Worm (Caenorhabditis elegans) whole organism, L1 larva: ENCODE results near the gene clc-28.

Experiments used
- F16B12.6 ChIP-seq: fragments of 150-350 bp; optimal IDR thresholded peaks from 2 replicates; lab custom pipeline; 2014; ENCODE audit warnings: missing biosample characterization, missing genetic modification characterization
- aha-1 ChIP-seq: fragments of 150-350 bp; optimal IDR thresholded peaks from 2 replicates; lab custom pipeline; 2014; ENCODE audit warnings: missing biosample characterization, missing genetic modification characterization
- alr-1 ChIP-seq: fragments of 200-800 bp; sonication (Bioruptor generic); optimal IDR thresholded peaks from 2 replicates; lab custom pipeline; 2018; ENCODE audit warnings: borderline replicate concordance, mild to moderate bottlenecking, missing genetic modification characterization, missing compliant biosample characterization
- aly-2 ChIP-seq: fragments of 150-350 bp; optimal IDR thresholded peaks from 2 replicates; lab custom pipeline; 2014; ENCODE audit warnings: missing biosample characterization, missing genetic modification characterization
- ama-1 ChIP-seq: fragments of 150-350 bp; optimal IDR thresholded peaks from 2 replicates; lab custom pipeline; 2014
- blmp-1 ChIP-seq: fragments of 150-350 bp; optimal IDR thresholded peaks from 2 replicates; lab custom pipeline; 2014; ENCODE audit warnings: missing biosample characterization, missing genetic modification characterization
- ceh-63 ChIP-seq: fragments of 200-800 bp; sonication (Bioruptor generic); optimal IDR thresholded peaks from 2 replicates; lab custom pipeline; 2018; ENCODE audit warnings: mild to moderate bottlenecking, missing genetic modification characterization, missing compliant biosample characterization
- ceh-8 ChIP-seq: fragments of 200-800 bp; sonication (Bioruptor generic); optimal IDR thresholded peaks from 2 replicates; lab custom pipeline; 2018; ENCODE audit warnings: mild to moderate bottlenecking, missing genetic modification characterization, moderate library complexity, missing compliant biosample characterization
- ceh-88 ChIP-seq: fragments of 200-800 bp; sonication (Bioruptor generic); IDR thresholded peaks from 2 replicates; pipeline ENCODE4 v1.3.6; 2022; ENCODE audit warnings: missing genetic modification characterization, missing compliant biosample characterization
- ceh-90 ChIP-seq: sonication (generic microtip); optimal IDR thresholded peaks from 2 replicates; lab custom pipeline; 2016; ENCODE audit warnings: missing genetic modification characterization, missing compliant biosample characterization
- dpl-1 ChIP-seq, 3 experiments: fragments of 150-350 bp in 2 of 3; sonication (generic microtip) in 1 of 3; optimal IDR thresholded peaks; 2 replicates each; lab custom pipeline; 2014 to 2017; ENCODE audit warnings: missing biosample characterization in 3 of 3, missing genetic modification characterization in 3 of 3, missing genetic modification reagents in 3 of 3
- dsc-1 ChIP-seq: sonication (generic microtip); optimal IDR thresholded peaks from 2 replicates; lab custom pipeline; 2016; ENCODE audit warnings: mild to moderate bottlenecking, missing genetic modification characterization, missing compliant biosample characterization
- efl-3 ChIP-seq: fragments of 200-800 bp; sonication (Bioruptor generic); optimal IDR thresholded peaks from 2 replicates; lab custom pipeline; 2018; ENCODE audit warnings: mild to moderate bottlenecking, missing genetic modification characterization, missing compliant biosample characterization
- egl-13 ChIP-seq: sonication (generic microtip); optimal IDR thresholded peaks from 2 replicates; lab custom pipeline; 2016; ENCODE audit warnings: missing genotype, missing genetic modification reagents, missing genetic modification characterization, missing compliant biosample characterization
- elt-2 ChIP-seq: sonication (generic microtip); optimal IDR thresholded peaks from 2 replicates; lab custom pipeline; 2016; ENCODE audit warnings: missing genetic modification characterization, mild to moderate bottlenecking, inconsistent platforms, missing compliant biosample characterization, missing genetic modification reagents
- fkh-4 ChIP-seq: sonication (generic microtip); optimal IDR thresholded peaks from 2 replicates; lab custom pipeline; 2016; ENCODE audit warnings: missing compliant biosample characterization, missing genetic modification characterization, borderline replicate concordance
- grh-1 ChIP-seq: fragments of 200-800 bp; sonication (Bioruptor generic); IDR thresholded peaks from 2 replicates; pipeline ENCODE4 v1.3.6; 2022; ENCODE audit warnings: missing genetic modification reagents, missing genetic modification characterization, missing compliant biosample characterization
- hpl-2 ChIP-seq: fragments of 150-350 bp; optimal IDR thresholded peaks from 2 replicates; lab custom pipeline; 2014; ENCODE audit warnings: missing biosample characterization, missing genetic modification reagents, missing genetic modification characterization
- irx-1 ChIP-seq: sonication (generic microtip); optimal IDR thresholded peaks from 2 replicates; lab custom pipeline; 2016; ENCODE audit warnings: missing genetic modification characterization, missing compliant biosample characterization
- lin-13 ChIP-seq: fragments of 150-350 bp; optimal IDR thresholded peaks from 2 replicates; lab custom pipeline; 2014; ENCODE audit warnings: missing biosample characterization, missing genetic modification reagents, missing genetic modification characterization
- lir-3 ChIP-seq: sonication (generic microtip); optimal IDR thresholded peaks from 2 replicates; lab custom pipeline; 2016; ENCODE audit warnings: mild to moderate bottlenecking, missing genetic modification characterization, moderate library complexity, missing compliant biosample characterization; ENCODE audit not compliant: poor library complexity
- mab-9 ChIP-seq: fragments of 200-800 bp; sonication (Bioruptor generic); IDR thresholded peaks from 2 replicates; pipeline ENCODE4 v1.3.6; 2022; ENCODE audit warnings: missing genetic modification reagents, missing genetic modification characterization, missing compliant biosample characterization
- mdl-1 ChIP-seq, 2 experiments: fragments of 150-350 bp; optimal IDR thresholded peaks; 2 replicates each; lab custom pipeline; 2014 to 2017; ENCODE audit warnings: missing biosample characterization in 2 of 2, missing genetic modification characterization in 2 of 2, inconsistent platforms in 1 of 2
- mef-2 ChIP-seq: fragments of 150-350 bp; optimal IDR thresholded peaks from 2 replicates; lab custom pipeline; 2014; ENCODE audit warnings: missing biosample characterization, missing genetic modification characterization
- mep-1 ChIP-seq: fragments of 150-350 bp; optimal IDR thresholded peaks from 2 replicates; lab custom pipeline; 2014; ENCODE audit warnings: missing biosample characterization, missing genetic modification characterization
- nhr-11 ChIP-seq: fragments of 150-350 bp; optimal IDR thresholded peaks from 2 replicates; lab custom pipeline; 2014; ENCODE audit warnings: missing biosample characterization, missing genetic modification characterization
- nhr-12 ChIP-seq: sonication (generic microtip); optimal IDR thresholded peaks from 2 replicates; lab custom pipeline; 2017; ENCODE audit warnings: missing biosample characterization, missing genetic modification characterization
- nhr-19 ChIP-seq: fragments of 200-800 bp; sonication (Bioruptor generic); conservative IDR thresholded peaks from 2 replicates; pipeline ENCODE4 v1.3.6; 2022; ENCODE audit warnings: missing genetic modification characterization, missing compliant biosample characterization
- nhr-237 ChIP-seq: fragments of 150-350 bp; optimal IDR thresholded peaks from 2 replicates; lab custom pipeline; 2014; ENCODE audit warnings: missing biosample characterization, missing genetic modification characterization
- nhr-28 ChIP-seq: fragments of 150-350 bp; optimal IDR thresholded peaks from 2 replicates; lab custom pipeline; 2014; ENCODE audit warnings: missing biosample characterization, missing genetic modification characterization
- nhr-71 ChIP-seq: sonication (generic microtip); optimal IDR thresholded peaks from 2 replicates; lab custom pipeline; 2016; ENCODE audit warnings: mild to moderate bottlenecking, missing genetic modification characterization, moderate library complexity, missing compliant biosample characterization
- nhr-85 ChIP-seq: sonication (generic microtip); peaks from one replicate; lab custom pipeline; 2016; ENCODE audit warnings: missing genetic modification characterization, inconsistent platforms, missing compliant biosample characterization
- pag-3 ChIP-seq: sonication (generic microtip); optimal IDR thresholded peaks from 2 replicates; lab custom pipeline; 2017; ENCODE audit warnings: missing genetic modification characterization, mild to moderate bottlenecking, missing compliant biosample characterization, antibody characterized with exemption, borderline replicate concordance; ENCODE audit not compliant: insufficient read depth
- pax-3 ChIP-seq: fragments of 200-800 bp; sonication (Bioruptor generic); optimal IDR thresholded peaks from 2 replicates; lab custom pipeline; 2018; ENCODE audit warnings: mild to moderate bottlenecking, missing genetic modification characterization, moderate library complexity, missing compliant biosample characterization
- pqm-1 ChIP-seq: sonication (generic microtip); optimal IDR thresholded peaks from 3 replicates; lab custom pipeline; 2017; ENCODE audit warnings: missing biosample characterization, missing genetic modification characterization
- rnt-1 ChIP-seq: sonication (generic microtip); optimal IDR thresholded peaks from 2 replicates; lab custom pipeline; 2016; ENCODE audit warnings: mild to moderate bottlenecking, missing genetic modification characterization, moderate library complexity, missing compliant biosample characterization
- skn-1 ChIP-seq: fragments of 150-350 bp; optimal IDR thresholded peaks from 2 replicates; lab custom pipeline; 2014; ENCODE audit warnings: missing biosample characterization, missing genetic modification characterization
- sox-4 ChIP-seq: sonication (generic microtip); optimal IDR thresholded peaks from 2 replicates; lab custom pipeline; 2016; ENCODE audit warnings: missing genetic modification characterization, missing compliant biosample characterization
- sup-37 ChIP-seq: fragments of 200-800 bp; sonication (Bioruptor generic); optimal IDR thresholded peaks from 2 replicates; lab custom pipeline; 2018; ENCODE audit warnings: mild to moderate bottlenecking, missing genetic modification characterization, missing compliant biosample characterization
- tbx-2 ChIP-seq: sonication (generic microtip); optimal IDR thresholded peaks from 2 replicates; lab custom pipeline; 2016; ENCODE audit warnings: missing genetic modification characterization, missing compliant biosample characterization
- tlp-1 ChIP-seq: fragments of 150-350 bp; optimal IDR thresholded peaks from 2 replicates; lab custom pipeline; 2014; ENCODE audit warnings: missing biosample characterization, missing genetic modification characterization
- unc-130 ChIP-seq: fragments of 150-350 bp; optimal IDR thresholded peaks from 2 replicates; lab custom pipeline; 2017; ENCODE audit warnings: missing biosample characterization, missing genetic modification characterization, inconsistent platforms
- vab-15 ChIP-seq: sonication (generic microtip); optimal IDR thresholded peaks from 2 replicates; lab custom pipeline; 2017; ENCODE audit warnings: missing genotype, mild to moderate bottlenecking, missing genetic modification characterization, missing compliant biosample characterization
- xbp-1 ChIP-seq: sonication (generic microtip); optimal IDR thresholded peaks from 2 replicates; lab custom pipeline; 2016; ENCODE audit warnings: missing genetic modification characterization, missing compliant biosample characterization
- ztf-11 ChIP-seq, 2 experiments: sonication (generic microtip); optimal IDR thresholded peaks; 2 replicates each; lab custom pipeline; 2016 to 2017; ENCODE audit warnings: missing genetic modification characterization in 2 of 2, missing biosample characterization in 1 of 2, missing compliant biosample characterization in 1 of 2
- ztf-4 ChIP-seq: fragments of 150-350 bp; optimal IDR thresholded peaks from 2 replicates; lab custom pipeline; 2014; ENCODE audit warnings: missing biosample characterization, missing genetic modification characterization

clc-28 gene

ce11 chrIII:8310239-8311057 is 28.8 kb downstream of the clc-28 start, which contains the start of gene F10E9.3 (continued):
- TF ChIP-seq fkh-4 (no peak), lir-3 (no peak), nhr-85 (peak; percentile 78), dsc-1 (tag; lab: Kevin White, UChicago) (no peak), aly-2 (no peak), skn-1 (tag; lab: Kevin White, UChicago) (peak; percentile 21), grh-1 (GFP tag; lab: Robert Waterston, UW) (no peak), mdl-1 (tag; optimal IDR thresholded peaks at IDR 0.05; lab: Kevin White, UChicago) (no peak), tbx-2 (tag; lab: Kevin White, UChicago) (no peak), hpl-2 (GFP tag; lab: Kevin White, UChicago) (no peak), xbp-1 (tag; lab: Kevin White, UChicago) (no peak), ceh-88 (GFP tag; lab: Robert Waterston, UW) (no peak), ama-1 (lab: Kevin White, UChicago) (no peak), vab-15 (tag; lab: Kevin White, UChicago) (no peak), nhr-11 (tag; lab: Kevin White, UChicago) (no peak), sup-37 (GFP tag; lab: Kevin White, UChicago) (no peak), aha-1 (tag; lab: Kevin White, UChicago) (no peak), nhr-12 (tag; lab: Kevin White, UChicago) (no peak), lin-13 (GFP tag; lab: Kevin White, UChicago) (no peak), nhr-19 (GFP tag; lab: Robert Waterston, UW) (no peak), pag-3 (tag; lab: Kevin White, UChicago) (no peak), blmp-1 (tag; lab: Kevin White, UChicago) (peak; percentile 50), sox-4 (tag; lab: Kevin White, UChicago) (no peak), irx-1 (tag; lab: Kevin White, UChicago) (no peak), unc-130 (tag; lab: Kevin White, UChicago) (no peak), efl-3 (GFP tag; lab: Kevin White, UChicago) (no peak), nhr-28 (no peak), egl-13 (tag; lab: Kevin White, UChicago) (no peak), elt-2 (tag; lab: Kevin White, UChicago) (no peak)

- no peak for TF ChIP-seq aly-2
- no peak for TF ChIP-seq irx-1 (tag; lab: Kevin White, UChicago)
- TF ChIP-seq mep-1 (tag; lab: Kevin White, UChicago), result no peak
- TF ChIP-seq nhr-237 (tag; lab: Kevin White, UChicago), result no peak
- TF ChIP-seq ceh-90 (tag; lab: Kevin White, UChicago), result no peak
- no peak for TF ChIP-seq lir-3
- TF ChIP-seq mdl-1 (tag; optimal IDR thresholded peaks at IDR 0.05; lab: Kevin White, UChicago), result no peak
- no peak for TF ChIP-seq alr-1 (tag; lab: Kevin White, UChicago)
- no peak for TF ChIP-seq tlp-1
- TF ChIP-seq fkh-4, result no peak
Observed at ce11 chrIII:8308238-8308637, 31.0 kb downstream of the clc-28 start, which contains the start of gene F10E9.4. TSS of gene F10E9.4 (plus strand) at chrIII:8308538.

- TF ChIP-seq tlp-1 (no peak), nhr-85 (peak; percentile 96), tbx-2 (tag; lab: Kevin White, UChicago) (peak; percentile 96), ceh-8 (peak; percentile 94), ztf-4 (tag; lab: Kevin White, UChicago) (peak; percentile 67), rnt-1 (tag; lab: Kevin White, UChicago) (peak; percentile 99), nhr-71 (tag; lab: Kevin White, UChicago) (peak; percentile 97), nhr-237 (tag; lab: Kevin White, UChicago) (peak; percentile 20), ceh-88 (GFP tag; lab: Robert Waterston, UW) (peak; percentile 91), nhr-19 (GFP tag; lab: Robert Waterston, UW) (peak; percentile 95), pax-3 (tag; lab: Kevin White, UChicago) (peak; percentile 95), pqm-1 (tag; lab: Kevin White, UChicago) (no peak), dpl-1 (GFP tag; optimal IDR thresholded peaks at IDR 0.05; lab: Kevin White, UChicago) (peak; percentile 84 to 93 (median 89)), alr-1 (tag; lab: Kevin White, UChicago) (no peak), ztf-11 (tag; optimal IDR thresholded peaks at IDR 0.05; lab: Kevin White, UChicago) (peak in 1 of 2 experiments; percentile 99), nhr-28 (no peak), pag-3 (tag; lab: Kevin White, UChicago) (peak; percentile 16), F16B12.6 (peak; percentile 66), efl-3 (GFP tag; lab: Kevin White, UChicago) (peak; percentile 93), ceh-63 (peak; percentile 79), mab-9 (GFP tag; lab: Robert Waterston, UW) (peak; percentile 91), mef-2 (no peak), sox-4 (tag; lab: Kevin White, UChicago) (peak; percentile 97)
Observed at ce11 chrIII:8307356-8307755, 31.9 kb downstream of the clc-28 start, which contains the start of the genes F10E9.7 and F10E9.5. TSS of gene F10E9.7 (minus strand) at chrIII:8307441. TSS of gene F10E9.5 (plus strand) at chrIII:8307592.
